Fruit fly (Drosophila melanogaster): ENCODE data around the gene kst.
A peak's percentile ranks its signal among the peaks of the same experiment; 100 is the strongest.

Gene kst

DNA sequence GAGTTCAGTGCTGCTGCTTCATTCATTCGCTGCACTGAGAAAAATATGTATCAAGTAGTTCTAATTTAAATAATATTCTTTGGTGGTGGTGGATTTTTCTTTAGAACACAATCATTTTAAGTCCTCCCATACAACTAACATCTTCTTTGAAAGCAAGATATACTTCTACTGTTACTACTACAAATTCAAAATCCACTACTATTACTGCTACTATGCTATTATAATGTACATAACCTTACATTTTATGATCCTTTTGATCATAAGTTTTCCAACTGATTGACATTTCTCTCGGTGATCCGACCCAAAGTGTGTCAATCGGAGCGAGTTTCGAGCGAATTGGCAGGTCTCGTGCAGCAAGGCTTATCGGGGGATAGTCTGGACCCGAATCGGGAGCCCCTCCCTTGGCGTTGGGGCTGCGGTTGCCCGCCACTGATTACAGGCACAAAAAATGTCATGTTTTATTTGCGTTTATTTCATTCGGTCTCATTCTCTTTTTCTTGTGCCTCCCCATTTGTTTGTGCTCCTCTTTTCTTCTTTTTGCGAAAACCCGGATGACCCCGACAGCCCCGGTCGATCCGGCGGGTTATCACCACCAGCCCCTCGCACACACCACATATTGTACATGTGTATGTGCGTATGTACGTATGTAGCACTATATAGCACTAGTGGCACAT, 62.7 kb downstream of the kst start (continued):
- TF ChIP-seq CG3163 (GFP tag; optimal IDR thresholded peaks at IDR 0.05) = no peak
- TF ChIP-seq Hsf (GFP tag; optimal IDR thresholded peaks at IDR 0.05) = no peak
- no peak for TF ChIP-seq bcd (GFP tag; optimal IDR thresholded peaks at IDR 0.05)
- TF ChIP-seq CG9437 (GFP tag; optimal IDR thresholded peaks at IDR 0.05) = no peak
- peak; percentile 34; the same call in 1 of the 2 replicates for TF ChIP-seq CG31441 (GFP tag; IDR thresholded peaks at IDR 0.05)
- TF ChIP-seq CG7987 (GFP tag; optimal IDR thresholded peaks at IDR 0.05) = no peak
- no peak for TF ChIP-seq dm (GFP tag; optimal IDR thresholded peaks at IDR 0.05)
- TF ChIP-seq tio (GFP tag; optimal IDR thresholded peaks at IDR 0.05) = no peak
- TF ChIP-seq lov (optimal IDR thresholded peaks at IDR 0.05) = no peak
- no peak for TF ChIP-seq lov (GFP tag; IDR thresholded peaks at IDR 0.05)
- no peak for TF ChIP-seq CG4820 (GFP tag; optimal IDR thresholded peaks at IDR 0.05)
- no peak for TF ChIP-seq tll (GFP tag; optimal IDR thresholded peaks at IDR 0.05)
- no peak for TF ChIP-seq fd102C (GFP tag; optimal IDR thresholded peaks at IDR 0.05)
- TF ChIP-seq CG7839 (tag; optimal IDR thresholded peaks at IDR 0.05) = no peak
- TF ChIP-seq Vsx1 (GFP tag; optimal IDR thresholded peaks at IDR 0.05) = no peak
- TF ChIP-seq CG2712 (tag; optimal IDR thresholded peaks at IDR 0.05) = peak; percentile 46
- peak; percentile 58 for TF ChIP-seq nom (GFP tag; optimal IDR thresholded peaks at IDR 0.05)
- no peak for TF ChIP-seq Adf1 (GFP tag; IDR thresholded peaks at IDR 0.05)
- TF ChIP-seq Fer1 (GFP tag; optimal IDR thresholded peaks at IDR 0.05) = no peak
- no peak for TF ChIP-seq kni (GFP tag; optimal IDR thresholded peaks at IDR 0.05)
- TF ChIP-seq Doc2 (GFP tag; IDR thresholded peaks at IDR 0.05) = no peak
- no peak for TF ChIP-seq amos (GFP tag; IDR thresholded peaks at IDR 0.05; ENCODE audit: partially characterized antibody)
- no peak for TF ChIP-seq Dbx (GFP tag; IDR thresholded peaks at IDR 0.05)
- TF ChIP-seq BEAF-32 (GFP tag; optimal IDR thresholded peaks at IDR 0.05) = no peak
- TF ChIP-seq HLH3B (GFP tag; IDR thresholded peaks at IDR 0.05) = no peak
- no peak for TF ChIP-seq CG12942 (GFP tag; optimal IDR thresholded peaks at IDR 0.05)
- TF ChIP-seq CG8388 (GFP tag; optimal IDR thresholded peaks at IDR 0.05) = peak; percentile 23
- no peak for TF ChIP-seq Tbp (GFP tag; optimal IDR thresholded peaks at IDR 0.05)
- no peak for TF ChIP-seq CG33213 (GFP tag; optimal IDR thresholded peaks at IDR 0.05)
- TF ChIP-seq stwl (tag; optimal IDR thresholded peaks at IDR 0.05) = no peak
- TF ChIP-seq CG7357 (GFP tag; IDR thresholded peaks at IDR 0.05) = no peak
- no peak for TF ChIP-seq CG15514 (GFP tag; optimal IDR thresholded peaks at IDR 0.05)
- TF ChIP-seq br (optimal IDR thresholded peaks at IDR 0.05) = no peak
- no peak for TF ChIP-seq NC2α (GFP tag; optimal IDR thresholded peaks at IDR 0.05)
- no peak for TF ChIP-seq dmrt99B (tag; optimal IDR thresholded peaks at IDR 0.05)
- TF ChIP-seq CG10959 (GFP tag; IDR thresholded peaks at IDR 0.05) = no peak
- TF ChIP-seq slp2 (GFP tag; optimal IDR thresholded peaks at IDR 0.05) = no peak
- TF ChIP-seq fru (optimal IDR thresholded peaks at IDR 0.05) = no peak
- TF ChIP-seq Usf (GFP tag; optimal IDR thresholded peaks at IDR 0.05) = no peak
- TF ChIP-seq yki (optimal IDR thresholded peaks at IDR 0.05) = no peak
- no peak for TF ChIP-seq bowl (GFP tag; IDR thresholded peaks at IDR 0.05)
- no peak for TF ChIP-seq CG1602 (GFP tag; optimal IDR thresholded peaks at IDR 0.05)
- TF ChIP-seq CG10321 (GFP tag; IDR thresholded peaks at IDR 0.05) = no peak
- TF ChIP-seq Dip3 (GFP tag; optimal IDR thresholded peaks at IDR 0.05) = no peak
- no peak for TF ChIP-seq slbo (GFP tag; IDR thresholded peaks at IDR 0.05)
- no peak for TF ChIP-seq pan (optimal IDR thresholded peaks at IDR 0.05)
- no peak for TF ChIP-seq pan (GFP tag; optimal IDR thresholded peaks at IDR 0.05 in 1 of 2, IDR thresholded peaks at IDR 0.05 in 1 of 2)
- TF ChIP-seq CG32772 (GFP tag; IDR thresholded peaks at IDR 0.05) = no peak
- TF ChIP-seq CG17912 (GFP tag; optimal IDR thresholded peaks at IDR 0.05) = no peak
- TF ChIP-seq otp (GFP tag; IDR thresholded peaks at IDR 0.05) = no peak
- peak; percentile 30 for TF ChIP-seq Blimp-1 (GFP tag; optimal IDR thresholded peaks at IDR 0.05)
- TF ChIP-seq CG2129 (GFP tag; IDR thresholded peaks at IDR 0.05; ENCODE audit: partially characterized antibody) = no peak
